Worm (Caenorhabditis elegans) whole organism, L4 larva: ENCODE data around the gene fbn-1.

Experiments used
- F26F4.8 ChIP-seq: fragments of 200-800 bp; sonication (Bioruptor generic); conservative IDR thresholded peaks from 2 replicates; pipeline ENCODE4 v1.3.6; 2022; ENCODE audit warnings: missing genetic modification characterization, missing compliant biosample characterization
- F37D6.2 ChIP-seq: sonication (generic microtip); optimal IDR thresholded peaks from 2 replicates; lab custom pipeline; 2016; ENCODE audit warnings: mild to moderate bottlenecking, missing genetic modification characterization, missing compliant biosample characterization
- F44E2.7 ChIP-seq: fragments of 200-800 bp; sonication (Bioruptor generic); IDR thresholded peaks from 2 replicates; pipeline ENCODE4 v2.1.2; 2022; ENCODE audit warnings: missing genetic modification characterization, missing compliant biosample characterization
- T20F7.1 ChIP-seq: fragments of 200-800 bp; sonication (Bioruptor generic); optimal IDR thresholded peaks from 2 replicates; lab custom pipeline; 2018; ENCODE audit warnings: mild to moderate bottlenecking, missing genetic modification characterization, missing compliant biosample characterization
- Y48G9A.11 ChIP-seq: fragments of 200-800 bp; sonication (Bioruptor generic); IDR thresholded peaks from 2 replicates; pipeline ENCODE4 v1.3.6; 2022; ENCODE audit warnings: missing genetic modification reagents, missing genetic modification characterization, missing compliant biosample characterization
- Y5F2A.4 ChIP-seq: fragments of 200-800 bp; sonication (Bioruptor generic); optimal IDR thresholded peaks from 2 replicates; lab custom pipeline; 2018; ENCODE audit warnings: mild to moderate bottlenecking, missing genetic modification characterization, missing compliant biosample characterization
- ZK546.5 ChIP-seq, 2 experiments: sonication (generic microtip); optimal IDR thresholded peaks; 2 replicates each; lab custom pipeline; 2017; ENCODE audit warnings: missing biosample characterization in 2 of 2, missing genetic modification characterization in 2 of 2
- aly-2 ChIP-seq: sonication (generic microtip); optimal IDR thresholded peaks from 2 replicates; lab custom pipeline; 2018; ENCODE audit warnings: missing biosample characterization, missing genetic modification characterization
- attf-4 ChIP-seq: sonication (generic microtip); optimal IDR thresholded peaks from 3 replicates; lab custom pipeline; 2017; ENCODE audit warnings: missing biosample characterization, missing genetic modification characterization
- ceh-28 ChIP-seq: fragments of 150-350 bp; optimal IDR thresholded peaks from 2 replicates; lab custom pipeline; 2014; ENCODE audit warnings: missing biosample characterization, missing genetic modification reagents, missing genetic modification characterization
- ceh-62 ChIP-seq: sonication (generic microtip); optimal IDR thresholded peaks from 2 replicates; lab custom pipeline; 2017; ENCODE audit warnings: missing biosample characterization, missing genetic modification characterization
- ctbp-1 ChIP-seq: fragments of 200-800 bp; sonication (Bioruptor generic); IDR thresholded peaks from 2 replicates; pipeline ENCODE4 v1.3.6; 2022; ENCODE audit warnings: missing genetic modification reagents, missing genetic modification characterization, missing compliant biosample characterization
- daf-12 ChIP-seq: fragments of 150-350 bp; optimal IDR thresholded peaks from 2 replicates; lab custom pipeline; 2014; ENCODE audit warnings: missing biosample characterization, missing genetic modification reagents, missing genetic modification characterization
- daf-19 ChIP-seq: fragments of 200-800 bp; sonication (Bioruptor generic); conservative IDR thresholded peaks from 2 replicates; pipeline ENCODE4 v1.3.6; 2022; ENCODE audit warnings: missing genetic modification characterization, missing compliant biosample characterization
- dmd-6 ChIP-seq: fragments of 200-800 bp; sonication (Bioruptor generic); IDR thresholded peaks from 2 replicates; pipeline ENCODE4 v1.3.6; 2022; ENCODE audit warnings: missing genetic modification reagents, missing genetic modification characterization, missing compliant biosample characterization
- dmd-9 ChIP-seq: fragments of 200-800 bp; sonication (Bioruptor generic); IDR thresholded peaks from 2 replicates; pipeline ENCODE4 v1.3.6; 2022; ENCODE audit warnings: missing genetic modification reagents, missing genetic modification characterization, missing compliant biosample characterization
- dpl-1 ChIP-seq: fragments of 150-350 bp; optimal IDR thresholded peaks from 2 replicates; lab custom pipeline; 2014; ENCODE audit warnings: missing biosample characterization, missing genetic modification reagents, missing genetic modification characterization
- duxl-1 ChIP-seq: sonication (generic microtip); optimal IDR thresholded peaks from 2 replicates; lab custom pipeline; 2016; ENCODE audit warnings: mild to moderate bottlenecking, missing genetic modification characterization, moderate library complexity, missing compliant biosample characterization; ENCODE audit not compliant: poor library complexity
- egl-27 ChIP-seq: sonication (generic microtip); optimal IDR thresholded peaks from 3 replicates; lab custom pipeline; 2017; ENCODE audit warnings: missing biosample characterization, missing genetic modification reagents, missing genetic modification characterization
- fos-1 ChIP-seq: fragments of 150-350 bp; optimal IDR thresholded peaks from 2 replicates; lab custom pipeline; 2014; ENCODE audit warnings: missing biosample characterization, missing genetic modification characterization
- gei-8 ChIP-seq: fragments of 200-800 bp; sonication (Bioruptor generic); optimal IDR thresholded peaks from 2 replicates; lab custom pipeline; 2018; ENCODE audit warnings: mild to moderate bottlenecking, missing genetic modification characterization, missing compliant biosample characterization
- hlh-11 ChIP-seq: fragments of 200-800 bp; sonication (Bioruptor generic); optimal IDR thresholded peaks from 2 replicates; lab custom pipeline; 2018; ENCODE audit warnings: mild to moderate bottlenecking, missing genetic modification characterization, missing compliant biosample characterization
- hlh-30 ChIP-seq: sonication (generic microtip); optimal IDR thresholded peaks from 2 replicates; lab custom pipeline; 2017; ENCODE audit warnings: antibody characterized with exemption, mild to moderate bottlenecking, missing genetic modification characterization, missing compliant biosample characterization; ENCODE audit not compliant: insufficient read depth
- jun-1 ChIP-seq: fragments of 150-350 bp; optimal IDR thresholded peaks from 2 replicates; lab custom pipeline; 2014; ENCODE audit warnings: missing biosample characterization, missing genetic modification reagents, missing genetic modification characterization
- lin-13 ChIP-seq: fragments of 150-350 bp; optimal IDR thresholded peaks from 2 replicates; lab custom pipeline; 2014; ENCODE audit warnings: missing biosample characterization, missing genetic modification reagents, missing genetic modification characterization
- lin-38 ChIP-seq: fragments of 200-800 bp; sonication (Bioruptor generic); IDR thresholded peaks from 2 replicates; pipeline ENCODE4 v1.3.6; 2022; ENCODE audit warnings: missing genetic modification reagents, missing genetic modification characterization, missing compliant biosample characterization
- lsy-2 ChIP-seq, 2 experiments: fragments of 150-350 bp in 1 of 2; sonication (generic microtip) in 1 of 2; optimal IDR thresholded peaks; 2 replicates each; lab custom pipeline; 2014 to 2017; ENCODE audit warnings: missing biosample characterization in 2 of 2, missing genetic modification characterization in 2 of 2
- madf-5 ChIP-seq, 2 experiments: fragments of 200-800 bp; sonication (Bioruptor generic); IDR thresholded peaks; 2 replicates each; pipeline ENCODE4 v1.3.6; 2022; ENCODE audit warnings: missing compliant biosample characterization in 2 of 2, missing genetic modification characterization in 2 of 2
- madf-9 ChIP-seq: fragments of 200-800 bp; sonication (Bioruptor generic); conservative IDR thresholded peaks from 2 replicates; pipeline ENCODE4 v1.3.6; 2022; ENCODE audit warnings: missing genetic modification reagents, missing genetic modification characterization, missing compliant biosample characterization
- mep-1 ChIP-seq: fragments of 150-350 bp; sonication (generic microtip); optimal IDR thresholded peaks from 3 replicates; lab custom pipeline; 2014; ENCODE audit warnings: missing biosample characterization, missing genetic modification characterization
- nhr-10 ChIP-seq: fragments of 150-350 bp; optimal IDR thresholded peaks from 2 replicates; lab custom pipeline; 2014; ENCODE audit warnings: missing biosample characterization, missing genetic modification characterization
- nhr-102 ChIP-seq: sonication (generic microtip); optimal IDR thresholded peaks from 2 replicates; lab custom pipeline; 2016; ENCODE audit warnings: mild to moderate bottlenecking, missing genetic modification characterization, moderate library complexity, missing compliant biosample characterization
- nhr-111 ChIP-seq: fragments of 200-800 bp; sonication (Bioruptor generic); optimal IDR thresholded peaks from 2 replicates; lab custom pipeline; 2018; ENCODE audit warnings: mild to moderate bottlenecking, missing genetic modification characterization, missing compliant biosample characterization
- nhr-25 ChIP-seq: sonication (generic microtip); optimal IDR thresholded peaks from 2 replicates; lab custom pipeline; 2017; ENCODE audit warnings: missing genetic modification characterization, mild to moderate bottlenecking, missing compliant biosample characterization, antibody characterized with exemption, moderate library complexity, borderline replicate concordance; ENCODE audit not compliant: insufficient read depth
- nhr-28 ChIP-seq: fragments of 150-350 bp; optimal IDR thresholded peaks from 2 replicates; lab custom pipeline; 2014; ENCODE audit warnings: missing biosample characterization, missing genetic modification characterization
- nhr-41 ChIP-seq: fragments of 200-800 bp; sonication (Bioruptor generic); IDR thresholded peaks from 2 replicates; pipeline ENCODE4 v1.3.6; 2022; ENCODE audit warnings: missing genetic modification reagents, missing genetic modification characterization, missing compliant biosample characterization
- nhr-76 ChIP-seq: fragments of 150-350 bp; optimal IDR thresholded peaks from 2 replicates; lab custom pipeline; 2014; ENCODE audit warnings: missing biosample characterization, missing genetic modification characterization
- nhr-77 ChIP-seq: fragments of 150-350 bp; optimal IDR thresholded peaks from 2 replicates; lab custom pipeline; 2014; ENCODE audit warnings: missing biosample characterization, missing genetic modification characterization
- rbr-2 ChIP-seq: sonication (generic microtip); optimal IDR thresholded peaks from 2 replicates; lab custom pipeline; 2016; ENCODE audit warnings: missing genotype, missing genetic modification characterization, missing compliant biosample characterization
- sdz-12 ChIP-seq: fragments of 200-800 bp; sonication (Bioruptor generic); optimal IDR thresholded peaks from 2 replicates; lab custom pipeline; 2018; ENCODE audit warnings: mild to moderate bottlenecking, missing genetic modification characterization, missing compliant biosample characterization
- skn-1 ChIP-seq: fragments of 150-350 bp; optimal IDR thresholded peaks from 2 replicates; lab custom pipeline; 2014; ENCODE audit warnings: missing biosample characterization, missing genetic modification characterization
- snpc-1.2 ChIP-seq: fragments of 200-800 bp; sonication (Bioruptor generic); IDR thresholded peaks from 2 replicates; pipeline ENCODE4 v1.3.6; 2022; ENCODE audit warnings: missing genetic modification reagents, missing genetic modification characterization, missing compliant biosample characterization
- snpc-4 ChIP-seq: fragments of 150-350 bp; optimal IDR thresholded peaks from 2 replicates; lab custom pipeline; 2014; ENCODE audit warnings: missing biosample characterization, missing genetic modification characterization
- spr-1 ChIP-seq: sonication (generic microtip); optimal IDR thresholded peaks from 2 replicates; lab custom pipeline; 2016; ENCODE audit warnings: mild to moderate bottlenecking, missing genetic modification characterization, missing compliant biosample characterization
- unc-130 ChIP-seq: sonication (generic microtip); optimal IDR thresholded peaks from 2 replicates; lab custom pipeline; 2016; ENCODE audit warnings: missing genetic modification reagents, missing genetic modification characterization, missing compliant biosample characterization
- unc-39 ChIP-seq: sonication (generic microtip); optimal IDR thresholded peaks from 2 replicates; lab custom pipeline; 2017; ENCODE audit warnings: missing biosample characterization, missing genetic modification characterization
- zfp-2 ChIP-seq: sonication (generic microtip); optimal IDR thresholded peaks from 2 replicates; lab custom pipeline; 2016; ENCODE audit warnings: mild to moderate bottlenecking, missing genetic modification characterization, missing compliant biosample characterization
- zfp-3 ChIP-seq: fragments of 200-800 bp; sonication (Bioruptor generic); conservative IDR thresholded peaks from 2 replicates; pipeline ENCODE4 v1.3.6; 2022; ENCODE audit warnings: missing genetic modification reagents, missing genetic modification characterization, missing compliant biosample characterization
- zip-11 ChIP-seq: fragments of 200-800 bp; sonication (Bioruptor generic); IDR thresholded peaks from 2 replicates; pipeline ENCODE4 v1.3.6; 2022; ENCODE audit warnings: missing genetic modification characterization, missing compliant biosample characterization
- zip-2 ChIP-seq: fragments of 150-350 bp; optimal IDR thresholded peaks from 2 replicates; lab custom pipeline; 2014; ENCODE audit warnings: missing biosample characterization, missing genetic modification characterization
- ztf-7 ChIP-seq: fragments of 150-350 bp; optimal IDR thresholded peaks from 2 replicates; lab custom pipeline; 2014; ENCODE audit warnings: missing biosample characterization, missing genetic modification characterization

fbn-1 gene

ce11 chrIII:7643902-7644641, 18.9 kb downstream of the fbn-1 start (continued):
- TF ChIP-seq F26F4.8 (GFP tag; lab: Robert Waterston, UW) (no peak), snpc-4 (tag; lab: Kevin White, UChicago) (no peak), attf-4 (tag; lab: Kevin White, UChicago) (no peak), zfp-2 (no peak), nhr-111 (GFP tag; lab: Kevin White, UChicago) (no peak), jun-1 (no peak), nhr-25 (tag; lab: Kevin White, UChicago) (no peak), lin-38 (no peak), F44E2.7 (no peak), nhr-28 (peak; percentile 72), ceh-62 (tag; lab: Kevin White, UChicago) (no peak), nhr-77 (tag; lab: Kevin White, UChicago) (peak; percentile 37), zip-11 (GFP tag; lab: Robert Waterston, UW) (no peak), nhr-41 (GFP tag; lab: Robert Waterston, UW) (0 out of 2 replicates have a peak, but pooled peaks have one; percentile 53), nhr-10 (tag; lab: Kevin White, UChicago) (peak; percentile 45), ZK546.5 (tag; optimal IDR thresholded peaks at IDR 0.05; lab: Kevin White, UChicago) (no peak), Y5F2A.4 (no peak), aly-2 (tag; lab: Kevin White, UChicago) (no peak), dmd-6 (peak; percentile 88), T20F7.1 (GFP tag; lab: Kevin White, UChicago) (no peak), dmd-9 (GFP tag; lab: Robert Waterston, UW) (no peak), lsy-2 (tag; optimal IDR thresholded peaks at IDR 0.05; lab: Kevin White, UChicago) (peak in 1 of 2 experiments; percentile 78), mep-1 (tag; lab: Kevin White, UChicago) (peak; percentile 68), unc-130 (no peak), F37D6.2 (tag; lab: Kevin White, UChicago) (no peak), dpl-1 (GFP tag; lab: Kevin White, UChicago) (peak; percentile 28), ceh-28 (tag; lab: Kevin White, UChicago) (no peak), Y48G9A.11 (no peak), skn-1 (no peak), duxl-1 (tag; lab: Kevin White, UChicago) (peak; percentile 8), ztf-7 (tag; lab: Kevin White, UChicago) (no peak), zfp-3 (GFP tag; lab: Robert Waterston, UW) (no peak), sdz-12 (GFP tag; lab: Kevin White, UChicago) (no peak), snpc-1.2 (no peak), lin-13 (GFP tag; lab: Kevin White, UChicago) (no peak), fos-1 (tag; lab: Kevin White, UChicago) (no peak), spr-1 (no peak), zip-2 (tag; lab: Kevin White, UChicago) (no peak), hlh-11 (tag; lab: Kevin White, UChicago) (peak; percentile 92), egl-27 (tag; lab: Kevin White, UChicago) (no peak), hlh-30 (peak; percentile 74), nhr-76 (tag; lab: Kevin White, UChicago) (no peak), gei-8 (GFP tag; lab: Kevin White, UChicago) (no peak), ctbp-1 (GFP tag; lab: Robert Waterston, UW) (no peak), nhr-102 (peak; percentile 83), daf-12 (tag; lab: Kevin White, UChicago) (no peak), unc-39 (tag; lab: Kevin White, UChicago) (no peak), madf-5 (GFP tag; IDR thresholded peaks at IDR 0.05; lab: Robert Waterston, UW) (no peak), daf-19 (no peak), rbr-2 (no peak), madf-9 (no peak)
